Fruit fly (Drosophila melanogaster): ENCODE measurements around the gene CG43355.

Gene CG43355

DNA sequence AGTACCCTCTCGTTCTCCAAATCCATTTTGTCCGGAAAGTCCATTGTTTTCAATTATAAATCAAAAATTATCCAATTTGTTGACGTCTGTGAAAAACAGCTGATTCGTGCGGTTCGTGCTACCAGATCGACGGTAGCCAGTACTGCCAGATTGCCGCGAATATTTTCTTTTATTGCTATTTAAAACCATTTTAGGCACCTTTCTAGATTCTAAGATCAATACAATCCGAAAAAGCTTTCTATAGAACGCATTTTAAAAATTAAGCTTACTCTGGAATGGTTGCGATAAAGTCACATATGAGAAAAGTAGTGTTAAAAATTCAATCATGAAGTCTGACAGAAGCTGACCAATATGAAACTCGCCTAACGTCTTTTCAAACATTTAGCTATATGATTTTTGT lies 14.3 kb downstream of the CG43355 start, which contains the start of gene Cog8:
Cog8 (minus strand) TSS at position 110 of the 400 bp plus-strand sequence.
- TF ChIP-seq CG7101 (tag; optimal IDR thresholded peaks at IDR 0.05): peak; percentile 22
- TF ChIP-seq bab1 (GFP tag; optimal IDR thresholded peaks at IDR 0.05): peak; percentile 27
- peak; percentile 4 for TF ChIP-seq Mnt (GFP tag; optimal IDR thresholded peaks at IDR 0.05)
- TF ChIP-seq CG33017 (tag; optimal IDR thresholded peaks at IDR 0.05): no peak
- no peak for TF ChIP-seq kay (GFP tag; ENCODE audit: borderline replicate concordance)
- TF ChIP-seq Crg-1 (GFP tag; optimal IDR thresholded peaks at IDR 0.05): peak; percentile 63
- no peak for TF ChIP-seq CG11617 (GFP tag; optimal IDR thresholded peaks at IDR 0.05)
- TF ChIP-seq ovo (GFP tag; optimal IDR thresholded peaks at IDR 0.05): no peak
- TF ChIP-seq CG12768 (GFP tag; optimal IDR thresholded peaks at IDR 0.05): no peak
- no peak for TF ChIP-seq tj (GFP tag; optimal IDR thresholded peaks at IDR 0.05)
- peak; percentile 27 for TF ChIP-seq toe (GFP tag; optimal IDR thresholded peaks at IDR 0.05)
- peak; percentile 22 for TF ChIP-seq CG14711 (tag; optimal IDR thresholded peaks at IDR 0.05)
- no peak for TF ChIP-seq pad (GFP tag; optimal IDR thresholded peaks at IDR 0.05)
- TF ChIP-seq cic (GFP tag; optimal IDR thresholded peaks at IDR 0.05): no peak
- no peak for TF ChIP-seq CG7045 (GFP tag; optimal IDR thresholded peaks at IDR 0.05)
- TF ChIP-seq CG1620 (GFP tag; optimal IDR thresholded peaks at IDR 0.05): peak; percentile 39
- peak; percentile 34 for TF ChIP-seq CG5204 (GFP tag; optimal IDR thresholded peaks at IDR 0.05)
- no peak for TF ChIP-seq Clk (GFP tag; optimal IDR thresholded peaks at IDR 0.05)
- TF ChIP-seq cnc (optimal IDR thresholded peaks at IDR 0.05): no peak
- no peak for TF ChIP-seq Hr96 (GFP tag; optimal IDR thresholded peaks at IDR 0.05)

DNA sequence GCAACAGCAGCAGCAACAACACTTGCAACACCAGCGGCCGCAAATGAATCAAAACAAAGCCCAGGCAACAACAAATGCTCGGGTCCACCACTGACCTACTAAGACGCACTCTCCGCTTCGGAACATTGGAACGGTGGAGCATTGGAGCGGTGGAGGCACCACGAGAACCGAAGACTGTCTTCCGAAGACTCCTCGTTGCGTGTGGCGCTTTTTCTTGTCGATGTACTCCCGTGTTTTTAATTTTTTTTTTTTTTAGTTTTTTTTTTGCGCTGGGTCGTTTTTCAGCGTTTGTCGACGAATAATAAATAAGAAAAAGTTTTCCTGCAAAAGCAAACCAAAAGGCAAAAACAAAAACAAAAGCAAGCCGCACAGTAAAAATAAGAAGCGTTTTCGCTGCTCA lies 16.1 kb downstream of the CG43355 start:
- TF ChIP-seq bab1 (GFP tag; optimal IDR thresholded peaks at IDR 0.05): no peak
- TF ChIP-seq CG33017 (tag; optimal IDR thresholded peaks at IDR 0.05): no peak
- no peak for TF ChIP-seq CG12768 (GFP tag; optimal IDR thresholded peaks at IDR 0.05)
- no peak for TF ChIP-seq pad (GFP tag; optimal IDR thresholded peaks at IDR 0.05)
- TF ChIP-seq CG14711 (tag; optimal IDR thresholded peaks at IDR 0.05): no peak
- TF ChIP-seq cnc (optimal IDR thresholded peaks at IDR 0.05): no peak
- no peak for TF ChIP-seq CG11617 (GFP tag; optimal IDR thresholded peaks at IDR 0.05)
- TF ChIP-seq Hr96 (GFP tag; optimal IDR thresholded peaks at IDR 0.05): no peak
- TF ChIP-seq CG1620 (GFP tag; optimal IDR thresholded peaks at IDR 0.05): no peak
- TF ChIP-seq ovo (GFP tag; optimal IDR thresholded peaks at IDR 0.05): no peak
- TF ChIP-seq kay (GFP tag; ENCODE audit: borderline replicate concordance): no peak
- no peak for TF ChIP-seq toe (GFP tag; optimal IDR thresholded peaks at IDR 0.05)
- no peak for TF ChIP-seq CG7101 (tag; optimal IDR thresholded peaks at IDR 0.05)
- no peak for TF ChIP-seq Clk (GFP tag; optimal IDR thresholded peaks at IDR 0.05)
- TF ChIP-seq CG7045 (GFP tag; optimal IDR thresholded peaks at IDR 0.05): no peak
- no peak for TF ChIP-seq Mnt (GFP tag; optimal IDR thresholded peaks at IDR 0.05)

DNA sequence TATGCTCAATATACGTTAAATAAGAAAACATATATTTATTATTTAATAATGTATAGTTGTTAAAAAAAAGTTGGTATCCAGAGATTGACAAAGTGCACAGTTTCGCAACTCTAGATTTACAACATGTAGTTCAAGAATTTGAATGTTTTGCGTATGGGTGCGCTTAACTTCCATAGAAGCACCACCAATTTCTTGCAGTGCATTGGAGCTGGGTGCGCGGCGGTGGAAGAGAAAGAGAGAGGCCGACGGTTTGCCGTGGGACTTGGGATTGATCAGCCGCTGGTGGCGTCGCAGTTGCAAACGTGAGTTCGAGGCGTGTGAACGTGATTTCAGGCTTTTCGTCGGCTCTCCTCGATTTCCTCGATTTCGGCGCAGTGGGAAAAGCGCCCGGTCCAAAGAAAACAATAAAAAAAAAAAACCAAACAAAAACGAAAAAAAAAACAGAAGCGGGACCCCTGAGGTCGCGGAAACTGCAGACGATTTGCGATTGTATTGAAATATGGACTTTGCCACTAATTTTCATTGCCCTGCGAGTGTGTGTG lies 17.0 kb downstream of the CG43355 start, which contains the start of gene spz4:
spz4 (plus strand) TSS at position 289 of the 542 bp plus-strand sequence.
- TF ChIP-seq ovo (GFP tag; optimal IDR thresholded peaks at IDR 0.05) (no peak), Hr96 (GFP tag; optimal IDR thresholded peaks at IDR 0.05) (no peak), Clk (GFP tag; optimal IDR thresholded peaks at IDR 0.05) (no peak), CG5204 (GFP tag; optimal IDR thresholded peaks at IDR 0.05) (no peak), CG7045 (GFP tag; optimal IDR thresholded peaks at IDR 0.05) (no peak), CG33017 (tag; optimal IDR thresholded peaks at IDR 0.05) (no peak), toe (GFP tag; optimal IDR thresholded peaks at IDR 0.05) (no peak), CG1620 (GFP tag; optimal IDR thresholded peaks at IDR 0.05) (no peak), cic (GFP tag; optimal IDR thresholded peaks at IDR 0.05) (no peak)

DNA sequence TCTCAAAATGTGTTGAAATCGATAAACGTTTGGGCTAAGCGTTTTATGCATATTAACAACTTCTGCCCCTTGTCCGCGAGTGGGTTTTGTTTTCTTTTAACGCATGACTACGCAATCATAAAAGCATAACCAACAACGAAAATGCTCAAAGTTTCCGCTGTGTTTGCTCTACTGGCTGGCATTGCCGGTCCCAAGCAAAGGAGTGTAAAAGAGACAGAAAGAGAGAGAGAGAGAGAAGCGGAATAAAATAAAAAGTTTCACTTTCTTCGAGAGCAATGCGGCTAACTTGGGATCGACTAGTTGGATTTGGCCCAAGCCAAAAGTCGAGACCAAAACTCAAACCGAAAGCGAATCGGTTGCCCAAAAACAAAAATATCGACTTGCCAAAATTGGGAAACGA lies 18.2 kb downstream of the CG43355 start:
- TF ChIP-seq CG7045 (GFP tag; optimal IDR thresholded peaks at IDR 0.05): no peak
- no peak for TF ChIP-seq bab1 (GFP tag; optimal IDR thresholded peaks at IDR 0.05)
- TF ChIP-seq CG5204 (GFP tag; optimal IDR thresholded peaks at IDR 0.05): no peak
- no peak for TF ChIP-seq Clk (GFP tag; optimal IDR thresholded peaks at IDR 0.05)
- TF ChIP-seq Hr96 (GFP tag; optimal IDR thresholded peaks at IDR 0.05): no peak
- TF ChIP-seq Mnt (GFP tag; optimal IDR thresholded peaks at IDR 0.05): no peak
- no peak for TF ChIP-seq kay (GFP tag; ENCODE audit: borderline replicate concordance)
- TF ChIP-seq toe (GFP tag; optimal IDR thresholded peaks at IDR 0.05): no peak
- no peak for TF ChIP-seq tj (GFP tag; optimal IDR thresholded peaks at IDR 0.05)
- TF ChIP-seq CG1620 (GFP tag; optimal IDR thresholded peaks at IDR 0.05): no peak

DNA sequence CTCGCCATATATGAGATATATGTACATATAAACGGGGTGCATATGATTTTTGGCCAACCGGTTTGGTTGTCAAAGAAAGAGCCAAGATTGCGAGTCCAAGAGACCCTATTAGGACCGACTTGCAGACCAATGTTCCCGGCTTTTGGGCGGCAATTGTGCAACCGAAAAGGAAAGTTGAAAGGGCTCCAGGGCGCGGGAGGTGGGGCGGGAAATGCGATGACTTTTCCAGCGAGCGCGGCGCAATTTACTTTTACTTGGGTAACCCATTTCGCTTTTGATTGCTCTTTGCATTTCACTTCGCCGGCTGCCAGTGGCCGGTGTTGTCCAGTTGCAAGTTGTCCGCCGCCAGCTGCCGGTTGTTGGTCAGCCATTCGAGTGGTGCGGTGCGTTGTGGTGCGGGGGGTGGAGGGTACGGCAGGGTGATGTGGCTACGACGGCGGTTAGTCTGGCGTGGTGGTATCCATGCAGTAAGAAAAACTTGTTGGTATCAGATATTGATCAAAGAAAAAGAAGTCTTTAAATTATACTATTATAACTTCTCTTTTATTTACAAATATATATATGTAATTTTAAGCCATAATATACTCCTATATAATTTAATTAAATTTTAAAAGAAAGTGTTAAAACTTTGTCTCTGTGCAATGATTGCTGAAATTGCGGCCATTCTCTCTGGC lies 20.5 kb downstream of the CG43355 start:
- TF ChIP-seq Hr96 (GFP tag; optimal IDR thresholded peaks at IDR 0.05): no peak
- TF ChIP-seq Crg-1 (GFP tag; optimal IDR thresholded peaks at IDR 0.05): no peak
- no peak for TF ChIP-seq tj (GFP tag; optimal IDR thresholded peaks at IDR 0.05)
- no peak for TF ChIP-seq pad (GFP tag; optimal IDR thresholded peaks at IDR 0.05)
- TF ChIP-seq CG7101 (tag; optimal IDR thresholded peaks at IDR 0.05): no peak
- TF ChIP-seq Mnt (GFP tag; optimal IDR thresholded peaks at IDR 0.05): no peak
- TF ChIP-seq CG11617 (GFP tag; optimal IDR thresholded peaks at IDR 0.05): no peak
- TF ChIP-seq cnc (optimal IDR thresholded peaks at IDR 0.05): no peak
- TF ChIP-seq CG7045 (GFP tag; optimal IDR thresholded peaks at IDR 0.05): no peak
- no peak for TF ChIP-seq ovo (GFP tag; optimal IDR thresholded peaks at IDR 0.05)
